Fruit fly (Drosophila melanogaster) whole organism, embryonic: ENCODE measurements around the gene Ufl1.

Experiments
- Antp ChIP-seq: fragments of 200-800 bp; sonication (Bioruptor generic); optimal IDR thresholded peaks from 3 replicates; lab custom pipeline; 2016; ENCODE audit warnings: missing biosample characterization, missing genetic modification characterization
- Atf-2 ChIP-seq: fragments of 200-800 bp; sonication (Bioruptor generic); optimal IDR thresholded peaks from 2 replicates; lab custom pipeline; 2016; ENCODE audit warnings: missing biosample characterization, missing genetic modification characterization
- BtbVII ChIP-seq: fragments of 200-800 bp; sonication (Bioruptor generic); optimal IDR thresholded peaks from 3 replicates; lab custom pipeline; 2017; ENCODE audit warnings: missing biosample characterization, mild to moderate bottlenecking, missing genetic modification characterization
- CG10147 ChIP-seq: fragments of 200-800 bp; sonication (Bioruptor generic); optimal IDR thresholded peaks from 2 replicates; lab custom pipeline; 2019; ENCODE audit warnings: missing biosample characterization, mild to moderate bottlenecking, missing genetic modification characterization, moderate library complexity
- CG12104 ChIP-seq: fragments of 200-800 bp; sonication (Bioruptor generic); optimal IDR thresholded peaks from 3 replicates; lab custom pipeline; 2016; ENCODE audit warnings: missing biosample characterization, missing genetic modification characterization
- CG12659 ChIP-seq: fragments of 200-800 bp; sonication (Bioruptor generic); optimal IDR thresholded peaks from 3 replicates; lab custom pipeline; 2017; ENCODE audit warnings: mild to moderate bottlenecking, missing biosample characterization, missing genetic modification reagents, missing genetic modification characterization
- CG13296 ChIP-seq: fragments of 200-800 bp; sonication (Bioruptor generic); optimal IDR thresholded peaks from 3 replicates; lab custom pipeline; 2018; ENCODE audit warnings: missing biosample characterization, mild to moderate bottlenecking, missing genetic modification characterization
- CG13424 ChIP-seq: fragments of 200-800 bp; sonication (Bioruptor generic); optimal IDR thresholded peaks from 2 replicates; lab custom pipeline; 2019; ENCODE audit warnings: missing biosample characterization, mild to moderate bottlenecking, missing genetic modification characterization, moderate library complexity
- CG2120 ChIP-seq: fragments of 200-800 bp; sonication (Bioruptor generic); optimal IDR thresholded peaks from 3 replicates; lab custom pipeline; 2016; ENCODE audit warnings: missing biosample characterization, missing genetic modification characterization
- CG33213 ChIP-seq: fragments of 200-800 bp; sonication (Bioruptor generic); optimal IDR thresholded peaks from 3 replicates; lab custom pipeline; 2016; ENCODE audit warnings: missing biosample characterization, missing genetic modification characterization
- CG3847 ChIP-seq: fragments of 200-800 bp; sonication (Bioruptor generic); IDR thresholded peaks from 2 replicates; pipeline ENCODE4 v1.3.6; 2022; ENCODE audit warnings: missing biosample characterization, missing genetic modification characterization
- CG43689 ChIP-seq: fragments of 200-800 bp; sonication (Bioruptor generic); IDR thresholded peaks from 2 replicates; pipeline ENCODE4 v1.3.6; 2022; ENCODE audit warnings: missing biosample characterization, missing genetic modification characterization
- CG4617 ChIP-seq: fragments of 200-800 bp; sonication (Bioruptor generic); optimal IDR thresholded peaks from 3 replicates; lab custom pipeline; 2016; ENCODE audit warnings: missing biosample characterization, missing genetic modification characterization, borderline replicate concordance
- CG6765 ChIP-seq: fragments of 200-800 bp; sonication (Bioruptor generic); optimal IDR thresholded peaks from 3 replicates; lab custom pipeline; 2017; ENCODE audit warnings: missing biosample characterization, mild to moderate bottlenecking, missing genetic modification characterization
- CG6791 ChIP-seq: fragments of 200-800 bp; sonication (Bioruptor generic); IDR thresholded peaks from 3 replicates; pipeline ENCODE4 v1.3.6; 2022; ENCODE audit warnings: missing biosample characterization, missing genetic modification characterization; ENCODE audit not compliant: partially characterized antibody
- CG6854 ChIP-seq: fragments of 200-800 bp; sonication (Bioruptor generic); optimal IDR thresholded peaks from 3 replicates; lab custom pipeline; 2017; ENCODE audit warnings: missing biosample characterization, mild to moderate bottlenecking, missing genetic modification characterization
- CG7271 ChIP-seq: fragments of 200-800 bp; sonication (Bioruptor generic); optimal IDR thresholded peaks from 2 replicates; lab custom pipeline; 2018; ENCODE audit warnings: missing biosample characterization, mild to moderate bottlenecking, missing genetic modification characterization, moderate library complexity
- CG7839 ChIP-seq: fragments of 200-800 bp; sonication (Bioruptor generic); optimal IDR thresholded peaks from 3 replicates; lab custom pipeline; 2018; ENCODE audit warnings: missing biosample characterization, mild to moderate bottlenecking, missing genetic modification characterization, moderate library complexity
- CG8290 ChIP-seq, 3 experiments: fragments of 200-800 bp; sonication (Bioruptor generic); optimal IDR thresholded peaks; 2 replicates each; lab custom pipeline; 2016 to 2019; ENCODE audit warnings: missing biosample characterization in 3 of 3, missing genetic modification characterization in 3 of 3, mild to moderate bottlenecking in 2 of 3, moderate library complexity in 1 of 3
- CG8478 ChIP-seq: fragments of >200 bp; optimal IDR thresholded peaks from 2 replicates; lab custom pipeline; 2018
- Dad ChIP-seq: fragments of 200-800 bp; sonication (Bioruptor generic); optimal IDR thresholded peaks from 3 replicates; lab custom pipeline; 2016; ENCODE audit warnings: missing biosample characterization, missing genetic modification characterization
- Doc3 ChIP-seq: fragments of 200-800 bp; sonication (Bioruptor generic); IDR thresholded peaks from 3 replicates; pipeline ENCODE4 v1.3.6; 2022; ENCODE audit warnings: missing biosample characterization, missing genetic modification characterization; ENCODE audit not compliant: partially characterized antibody
- Gsc ChIP-seq: fragments of 200-800 bp; sonication (Bioruptor generic); IDR thresholded peaks from 2 replicates; pipeline ENCODE4 v1.3.6; 2022; ENCODE audit warnings: missing biosample characterization, missing genetic modification characterization
- Gug ChIP-seq: fragments of 200-800 bp; sonication (Bioruptor generic); IDR thresholded peaks from 4 replicates; pipeline ENCODE4 v1.3.6; 2022; ENCODE audit warnings: missing biosample characterization, missing genetic modification characterization
- Hey ChIP-seq: fragments of 200-800 bp; sonication (Bioruptor generic); optimal IDR thresholded peaks from 3 replicates; lab custom pipeline; 2018; ENCODE audit warnings: missing biosample characterization, mild to moderate bottlenecking, missing genetic modification characterization
- Hmx ChIP-seq: fragments of 200-800 bp; sonication (Bioruptor generic); optimal IDR thresholded peaks from 2 replicates; lab custom pipeline; 2016; ENCODE audit warnings: missing biosample characterization, missing genetic modification characterization
- Mad ChIP-seq: fragments of 200-800 bp; sonication (Bioruptor generic); optimal IDR thresholded peaks from 2 replicates; lab custom pipeline; 2016; ENCODE audit warnings: missing biosample characterization, missing genetic modification characterization
- Max ChIP-seq: fragments of 200-800 bp; sonication (Bioruptor generic); optimal IDR thresholded peaks from 2 replicates; lab custom pipeline; 2016; ENCODE audit warnings: missing biosample characterization, mild to moderate bottlenecking, missing genetic modification characterization
- NC2β ChIP-seq: fragments of 200-800 bp; sonication (Bioruptor generic); optimal IDR thresholded peaks from 2 replicates; lab custom pipeline; 2016; ENCODE audit warnings: missing biosample characterization, missing genetic modification characterization
- Nf-YC ChIP-seq: fragments of 200-800 bp; optimal IDR thresholded peaks from 3 replicates; lab custom pipeline; 2019; ENCODE audit warnings: missing biosample characterization, mild to moderate bottlenecking, missing genetic modification characterization, moderate library complexity
- Scr ChIP-seq: fragments of 200-800 bp; sonication (Bioruptor generic); IDR thresholded peaks from 2 replicates; pipeline ENCODE4 v1.3.6; 2022; ENCODE audit warnings: missing biosample characterization, missing genetic modification characterization; ENCODE audit not compliant: partially characterized antibody
- Stat92E ChIP-seq, 3 experiments: fragments of >200 bp in 2 of 3; fragments of 200-800 bp in 1 of 3; sonication (Bioruptor generic) in 1 of 3; optimal IDR thresholded peaks; 2 replicates each; lab custom pipeline; 2017 to 2019; ENCODE audit warnings: missing biosample characterization in 3 of 3, missing genetic modification characterization in 3 of 3, mild to moderate bottlenecking in 1 of 3, moderate library complexity in 1 of 3
- Vsx1 ChIP-seq: fragments of 200-800 bp; sonication (Bioruptor generic); optimal IDR thresholded peaks from 2 replicates; lab custom pipeline; 2017; ENCODE audit warnings: missing biosample characterization, mild to moderate bottlenecking, missing genetic modification characterization, missing genetic modification reagents
- btn ChIP-seq: fragments of 200-800 bp; sonication (Bioruptor generic); optimal IDR thresholded peaks from 2 replicates; lab custom pipeline; 2016; ENCODE audit warnings: missing biosample characterization, missing genetic modification characterization
- danr ChIP-seq: fragments of 200-800 bp; sonication (Bioruptor generic); IDR thresholded peaks from 2 replicates; pipeline ENCODE4 v1.3.6; 2022; ENCODE audit warnings: missing biosample characterization, missing genetic modification characterization
- en ChIP-seq: fragments of 200-800 bp; sonication (Bioruptor generic); optimal IDR thresholded peaks from 2 replicates; lab custom pipeline; 2016; ENCODE audit warnings: missing biosample characterization, missing genetic modification characterization
- gro ChIP-seq: fragments of 200-800 bp; sonication (Bioruptor generic); optimal IDR thresholded peaks from 2 replicates; lab custom pipeline; 2016; ENCODE audit warnings: missing biosample characterization, missing genetic modification characterization
- gt ChIP-seq: fragments of 200-800 bp; sonication (Bioruptor generic); IDR thresholded peaks from 2 replicates; pipeline ENCODE4 v1.3.6; 2022; ENCODE audit warnings: missing biosample characterization, missing genetic modification characterization
- p53 ChIP-seq: fragments of 200-800 bp; sonication (Bioruptor generic); optimal IDR thresholded peaks from 2 replicates; lab custom pipeline; 2016; ENCODE audit warnings: missing biosample characterization, missing genetic modification characterization
- sc ChIP-seq, 3 experiments: fragments of >200 bp in 2 of 3; fragments of 200-800 bp in 1 of 3; sonication (Bioruptor generic) in 1 of 3; optimal IDR thresholded peaks; 2 replicates in 2 of 3; 3 replicates in 1 of 3; lab custom pipeline; 2017; ENCODE audit warnings: mild to moderate bottlenecking in 1 of 3, missing biosample characterization in 1 of 3, missing genetic modification characterization in 1 of 3, missing genetic modification reagents in 1 of 3
- sd ChIP-seq: fragments of 200-800 bp; sonication (Bioruptor generic); optimal IDR thresholded peaks from 3 replicates; lab custom pipeline; 2018; ENCODE audit warnings: missing biosample characterization, mild to moderate bottlenecking, missing genetic modification characterization, moderate library complexity
- sima ChIP-seq: fragments of 200-800 bp; sonication (Bioruptor generic); optimal IDR thresholded peaks from 2 replicates; lab custom pipeline; 2016; ENCODE audit warnings: missing biosample characterization, missing genetic modification characterization
- tin ChIP-seq: fragments of 200-800 bp; sonication (Bioruptor generic); optimal IDR thresholded peaks from 3 replicates; lab custom pipeline; 2016; ENCODE audit warnings: missing biosample characterization, missing genetic modification characterization
- tll ChIP-seq, 2 experiments: fragments of 200-800 bp in 1 of 2; fragments of >200 bp in 1 of 2; sonication (Bioruptor generic) in 1 of 2; optimal IDR thresholded peaks; 2 replicates each; lab custom pipeline; 2017 to 2019; ENCODE audit warnings: missing biosample characterization in 2 of 2, missing genetic modification characterization in 2 of 2, mild to moderate bottlenecking in 1 of 2, moderate library complexity in 1 of 2
- tup ChIP-seq: fragments of 200-800 bp; sonication (Bioruptor generic); optimal IDR thresholded peaks from 2 replicates; lab custom pipeline; 2016; ENCODE audit warnings: missing biosample characterization, mild to moderate bottlenecking, missing genetic modification characterization, moderate library complexity
- twi ChIP-seq: fragments of 200-800 bp; optimal IDR thresholded peaks from 2 replicates; lab custom pipeline; 2019; ENCODE audit warnings: missing biosample characterization, mild to moderate bottlenecking, missing genetic modification characterization, moderate library complexity
- yki ChIP-seq: fragments of >200 bp; optimal IDR thresholded peaks from 3 replicates; lab custom pipeline; 2018
- zf30C ChIP-seq: fragments of 200-800 bp; sonication (Bioruptor generic); optimal IDR thresholded peaks from 3 replicates; lab custom pipeline; 2018; ENCODE audit warnings: missing biosample characterization, mild to moderate bottlenecking, missing genetic modification characterization

Gene Ufl1

DNA sequence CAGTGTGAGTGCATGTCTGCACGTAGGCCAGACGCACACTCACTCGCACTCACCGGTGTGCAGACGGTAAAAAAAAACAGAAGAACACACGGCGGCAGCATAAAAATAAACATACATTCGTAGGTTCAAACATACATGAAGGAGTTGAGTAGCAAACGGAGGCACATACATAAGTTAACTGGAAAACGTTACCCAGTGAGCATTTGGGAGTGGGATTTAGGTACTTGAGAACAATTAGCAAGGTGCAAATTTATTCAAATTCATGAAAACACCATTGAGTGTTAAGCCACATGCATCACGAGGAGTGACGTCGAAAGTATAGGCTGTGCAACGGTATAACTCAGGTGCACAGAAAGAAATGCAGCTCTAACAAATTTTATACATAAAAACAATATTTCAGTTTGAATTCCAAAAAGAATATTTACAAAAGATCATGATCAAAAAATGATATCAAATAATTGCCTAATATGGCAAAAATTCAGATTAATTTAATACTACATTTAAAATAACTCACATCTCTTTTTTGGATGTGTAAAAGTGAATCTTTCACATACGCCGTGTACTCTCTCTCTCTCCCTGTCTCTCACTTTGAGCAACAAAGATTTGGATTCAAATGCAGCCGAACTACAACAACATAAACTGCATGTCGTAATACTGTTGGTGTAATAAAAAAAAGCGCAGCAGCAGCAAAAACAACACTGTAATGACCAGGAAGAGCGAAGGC, 34.5 kb upstream of the Ufl1 start (continued):
- TF ChIP-seq CG12104 (GFP tag; lab: Kevin White, UChicago) (peak; percentile 92), CG3847 (GFP tag; lab: Robert Waterston, UW) (no peak), Vsx1 (GFP tag; lab: Kevin White, UChicago) (peak; percentile 70), CG10147 (GFP tag; lab: Kevin White, UChicago) (peak; percentile 72), Gug (GFP tag; lab: Robert Waterston, UW) (peak; percentile 63; the same call in 3 of the 4 replicates), sd (peak; percentile 69), Nf-YC (tag; lab: Kevin White, UChicago) (peak; percentile 65), CG6791 (GFP tag; lab: Robert Waterston, UW) (no peak), sc (optimal IDR thresholded peaks at IDR 0.05; lab: Kevin White, UChicago) (no peak), sc (GFP tag; optimal IDR thresholded peaks at IDR 0.05; lab: Kevin White, UChicago) (peak; percentile 96), yki (lab: Kevin White, UChicago) (no peak), NC2β (peak; percentile 95), btn (peak; percentile 91), p53 (GFP tag; lab: Kevin White, UChicago) (peak; percentile 4), gt (GFP tag; lab: Robert Waterston, UW) (no peak), gro (GFP tag; lab: Kevin White, UChicago) (no peak), Hey (tag; lab: Kevin White, UChicago) (peak; percentile 39), Antp (GFP tag; lab: Kevin White, UChicago) (peak; percentile 71), Max (GFP tag; lab: Kevin White, UChicago) (peak; percentile 92), CG7839 (tag; lab: Kevin White, UChicago) (peak; percentile 96), CG6854 (peak; percentile 60), CG2120 (GFP tag; lab: Kevin White, UChicago) (peak; percentile 48), tin (peak; percentile 96), Scr (GFP tag; lab: Robert Waterston, UW) (no peak), twi (tag; lab: Kevin White, UChicago) (peak; percentile 96), CG13424 (tag; lab: Kevin White, UChicago) (peak; percentile 97), tll (GFP tag; optimal IDR thresholded peaks at IDR 0.05; lab: Kevin White, UChicago) (peak in 1 of 2 experiments; percentile 76), CG8478 (no peak), Gsc (GFP tag; lab: Robert Waterston, UW) (no peak), en (GFP tag; lab: Kevin White, UChicago) (peak; percentile 88), CG12659 (GFP tag; lab: Kevin White, UChicago) (peak; percentile 93), Dad (GFP tag; lab: Kevin White, UChicago) (peak; percentile 87), zf30C (GFP tag; lab: Kevin White, UChicago) (peak; percentile 98), Doc3 (GFP tag; lab: Robert Waterston, UW) (no peak), CG7271 (tag; lab: Kevin White, UChicago) (peak; percentile 94), BtbVII (GFP tag; lab: Kevin White, UChicago) (peak; percentile 60), tup (peak; percentile 63), Atf-2 (peak; percentile 94), Hmx (peak; percentile 77), CG13296 (GFP tag; lab: Kevin White, UChicago) (peak; percentile 72), CG8290 (GFP tag; optimal IDR thresholded peaks at IDR 0.05; lab: Kevin White, UChicago) (peak; percentile 95), CG8290 (tag; optimal IDR thresholded peaks at IDR 0.05; lab: Kevin White, UChicago) (peak; percentile 50 to 91), sima (peak; percentile 67), danr (GFP tag; lab: Robert Waterston, UW) (no peak), CG4617 (peak; percentile 91), CG33213 (GFP tag; lab: Kevin White, UChicago) (peak; percentile 85), CG6765 (no peak), Stat92E (GFP tag; optimal IDR thresholded peaks at IDR 0.05; lab: Kevin White, UChicago) (peak in 1 of 3 experiments; percentile 96), Mad (GFP tag; lab: Kevin White, UChicago) (peak; percentile 90), CG43689 (GFP tag; lab: Robert Waterston, UW) (no peak)
